Fruit fly (Drosophila melanogaster): ENCODE results near the gene PIG-Wa.

- TF ChIP-seq trh (GFP tag; optimal IDR thresholded peaks at IDR 0.05) (no peak), twi (tag; optimal IDR thresholded peaks at IDR 0.05) (no peak), B-H1 (GFP tag; IDR thresholded peaks at IDR 0.05) (no peak), HHEX (GFP tag; optimal IDR thresholded peaks at IDR 0.05) (no peak), NFAT (GFP tag; IDR thresholded peaks at IDR 0.05) (no peak)
Observed at dm6 chr2L:2419913-2420312, 36.9 kb downstream of the PIG-Wa start, which contains the start of gene CG34447.
